Worm (Caenorhabditis elegans) whole organism, L1 larva: ENCODE data around the gene C17H11.6.
A peak's percentile ranks its signal among the peaks of the same experiment; 100 is the strongest.

Source experiments
- C04F5.9 ChIP-seq: sonication (generic microtip); optimal IDR thresholded peaks from 2 replicates; lab custom pipeline; 2016; ENCODE audit warnings: missing genetic modification characterization, missing compliant biosample characterization
- C16A3.4 ChIP-seq: fragments of 150-350 bp; optimal IDR thresholded peaks from 2 replicates; lab custom pipeline; 2014; ENCODE audit warnings: missing biosample characterization, missing genetic modification characterization
- F16B12.6 ChIP-seq: fragments of 150-350 bp; optimal IDR thresholded peaks from 2 replicates; lab custom pipeline; 2014; ENCODE audit warnings: missing biosample characterization, missing genetic modification characterization
- ama-1 ChIP-seq: fragments of 150-350 bp; optimal IDR thresholded peaks from 2 replicates; lab custom pipeline; 2014
- blmp-1 ChIP-seq: fragments of 150-350 bp; optimal IDR thresholded peaks from 2 replicates; lab custom pipeline; 2014; ENCODE audit warnings: missing biosample characterization, missing genetic modification characterization
- ceh-82 ChIP-seq, 3 experiments: fragments of 150-350 bp in 1 of 3; sonication (generic microtip) in 2 of 3; optimal IDR thresholded peaks; 2 replicates each; lab custom pipeline; 2014 to 2017; ENCODE audit warnings: missing biosample characterization in 3 of 3, missing genetic modification characterization in 3 of 3
- ceh-88 ChIP-seq: fragments of 200-800 bp; sonication (Bioruptor generic); IDR thresholded peaks from 2 replicates; pipeline ENCODE4 v1.3.6; 2022; ENCODE audit warnings: missing genetic modification characterization, missing compliant biosample characterization
- dsc-1 ChIP-seq: sonication (generic microtip); optimal IDR thresholded peaks from 2 replicates; lab custom pipeline; 2016; ENCODE audit warnings: mild to moderate bottlenecking, missing genetic modification characterization, missing compliant biosample characterization
- efl-3 ChIP-seq: fragments of 200-800 bp; sonication (Bioruptor generic); optimal IDR thresholded peaks from 2 replicates; lab custom pipeline; 2018; ENCODE audit warnings: mild to moderate bottlenecking, missing genetic modification characterization, missing compliant biosample characterization
- elt-3 ChIP-seq, 6 experiments: fragments of 150-350 bp in 1 of 6; sonication (generic microtip); optimal IDR thresholded peaks; 2 replicates each; lab custom pipeline; 2017 to 2018; ENCODE audit warnings: missing biosample characterization in 6 of 6, missing genetic modification characterization in 6 of 6, inconsistent platforms in 1 of 6
- ets-5 ChIP-seq: fragments of 200-800 bp; sonication (Bioruptor generic); IDR thresholded peaks from 2 replicates; pipeline ENCODE4 v1.3.6; 2022; ENCODE audit warnings: missing genetic modification characterization, missing compliant biosample characterization
- fkh-10 ChIP-seq: sonication (generic microtip); optimal IDR thresholded peaks from 2 replicates; lab custom pipeline; 2017; ENCODE audit warnings: missing biosample characterization, missing genetic modification reagents, missing genetic modification characterization
- fkh-4 ChIP-seq: sonication (generic microtip); optimal IDR thresholded peaks from 2 replicates; lab custom pipeline; 2016; ENCODE audit warnings: missing compliant biosample characterization, missing genetic modification characterization, borderline replicate concordance
- fkh-8 ChIP-seq: sonication (generic microtip); optimal IDR thresholded peaks from 2 replicates; lab custom pipeline; 2016; ENCODE audit warnings: mild to moderate bottlenecking, missing genetic modification characterization, missing compliant biosample characterization
- hlh-17 ChIP-seq: fragments of 200-800 bp; sonication (Bioruptor generic); optimal IDR thresholded peaks from 2 replicates; lab custom pipeline; 2018; ENCODE audit warnings: missing genetic modification characterization, mild to moderate bottlenecking, missing compliant biosample characterization, moderate library complexity, borderline replicate concordance
- isw-1 ChIP-seq: fragments of 200-800 bp; sonication (Bioruptor generic); IDR thresholded peaks from 2 replicates; pipeline ENCODE4 v1.3.6; 2022; ENCODE audit warnings: missing genetic modification characterization, missing compliant biosample characterization
- jun-1 ChIP-seq: fragments of 150-350 bp; optimal IDR thresholded peaks from 2 replicates; lab custom pipeline; 2014; ENCODE audit warnings: missing biosample characterization, missing genetic modification reagents, missing genetic modification characterization
- lin-13 ChIP-seq: fragments of 150-350 bp; optimal IDR thresholded peaks from 2 replicates; lab custom pipeline; 2014; ENCODE audit warnings: missing biosample characterization, missing genetic modification reagents, missing genetic modification characterization
- lin-14 ChIP-seq: fragments of 200-800 bp; sonication (Bioruptor generic); optimal IDR thresholded peaks from 2 replicates; lab custom pipeline; 2018; ENCODE audit warnings: mild to moderate bottlenecking, missing genetic modification characterization, moderate library complexity, missing compliant biosample characterization
- lin-39 ChIP-seq: fragments of 150-350 bp; optimal IDR thresholded peaks from 2 replicates; lab custom pipeline; 2014; ENCODE audit warnings: missing biosample characterization, missing genetic modification reagents, missing genetic modification characterization
- lir-3 ChIP-seq: sonication (generic microtip); optimal IDR thresholded peaks from 2 replicates; lab custom pipeline; 2016; ENCODE audit warnings: mild to moderate bottlenecking, missing genetic modification characterization, moderate library complexity, missing compliant biosample characterization; ENCODE audit not compliant: poor library complexity
- mef-2 ChIP-seq: fragments of 150-350 bp; optimal IDR thresholded peaks from 2 replicates; lab custom pipeline; 2014; ENCODE audit warnings: missing biosample characterization, missing genetic modification characterization
- mep-1 ChIP-seq: fragments of 150-350 bp; optimal IDR thresholded peaks from 2 replicates; lab custom pipeline; 2014; ENCODE audit warnings: missing biosample characterization, missing genetic modification characterization
- nhr-19 ChIP-seq: fragments of 200-800 bp; sonication (Bioruptor generic); conservative IDR thresholded peaks from 2 replicates; pipeline ENCODE4 v1.3.6; 2022; ENCODE audit warnings: missing genetic modification characterization, missing compliant biosample characterization
- nhr-20 ChIP-seq: sonication (generic microtip); optimal IDR thresholded peaks from 2 replicates; lab custom pipeline; 2016; ENCODE audit warnings: mild to moderate bottlenecking, missing genetic modification characterization, missing compliant biosample characterization
- nhr-71 ChIP-seq: sonication (generic microtip); optimal IDR thresholded peaks from 2 replicates; lab custom pipeline; 2016; ENCODE audit warnings: mild to moderate bottlenecking, missing genetic modification characterization, moderate library complexity, missing compliant biosample characterization
- nhr-77 ChIP-seq: fragments of 150-350 bp; optimal IDR thresholded peaks from 2 replicates; lab custom pipeline; 2014; ENCODE audit warnings: missing biosample characterization, missing genetic modification characterization
- nhr-84 ChIP-seq: sonication (generic microtip); optimal IDR thresholded peaks from 2 replicates; lab custom pipeline; 2017; ENCODE audit warnings: missing biosample characterization, missing genetic modification characterization
- nhr-85 ChIP-seq: sonication (generic microtip); peaks from one replicate; lab custom pipeline; 2016; ENCODE audit warnings: missing genetic modification characterization, inconsistent platforms, missing compliant biosample characterization
- pax-3 ChIP-seq: fragments of 200-800 bp; sonication (Bioruptor generic); optimal IDR thresholded peaks from 2 replicates; lab custom pipeline; 2018; ENCODE audit warnings: mild to moderate bottlenecking, missing genetic modification characterization, moderate library complexity, missing compliant biosample characterization
- pqm-1 ChIP-seq: sonication (generic microtip); optimal IDR thresholded peaks from 3 replicates; lab custom pipeline; 2017; ENCODE audit warnings: missing biosample characterization, missing genetic modification characterization
- rnt-1 ChIP-seq: sonication (generic microtip); optimal IDR thresholded peaks from 2 replicates; lab custom pipeline; 2016; ENCODE audit warnings: mild to moderate bottlenecking, missing genetic modification characterization, moderate library complexity, missing compliant biosample characterization
- snu-23 ChIP-seq: sonication (generic microtip); optimal IDR thresholded peaks from 2 replicates; lab custom pipeline; 2016; ENCODE audit warnings: missing genetic modification characterization, missing compliant biosample characterization
- sox-4 ChIP-seq: sonication (generic microtip); optimal IDR thresholded peaks from 2 replicates; lab custom pipeline; 2016; ENCODE audit warnings: missing genetic modification characterization, missing compliant biosample characterization
- sptf-1 ChIP-seq: fragments of 150-350 bp; optimal IDR thresholded peaks from 2 replicates; lab custom pipeline; 2014; ENCODE audit warnings: missing biosample characterization, missing genetic modification characterization
- swsn-7 ChIP-seq: sonication (generic microtip); optimal IDR thresholded peaks from 2 replicates; lab custom pipeline; 2016; ENCODE audit warnings: missing genetic modification characterization, missing compliant biosample characterization
- tbx-2 ChIP-seq: sonication (generic microtip); optimal IDR thresholded peaks from 2 replicates; lab custom pipeline; 2016; ENCODE audit warnings: missing genetic modification characterization, missing compliant biosample characterization
- unc-30 ChIP-seq: sonication (generic microtip); optimal IDR thresholded peaks from 2 replicates; lab custom pipeline; 2017; ENCODE audit warnings: missing biosample characterization, missing genetic modification characterization
- unc-86 ChIP-seq: sonication (generic microtip); optimal IDR thresholded peaks from 2 replicates; lab custom pipeline; 2016; ENCODE audit warnings: missing genetic modification characterization, missing compliant biosample characterization
- xbp-1 ChIP-seq: sonication (generic microtip); optimal IDR thresholded peaks from 2 replicates; lab custom pipeline; 2016; ENCODE audit warnings: missing genetic modification characterization, missing compliant biosample characterization

Gene C17H11.6

ce11 chrX:8205919-8206318, 2.3 kb upstream of the C17H11.6 start (continued):
- 0 out of 2 replicates have a peak, but pooled peaks have one; percentile 24 for TF ChIP-seq nhr-19 (GFP tag; lab: Robert Waterston, UW)
- TF ChIP-seq mep-1 (tag; lab: Kevin White, UChicago), result peak; percentile 44
- no peak for TF ChIP-seq blmp-1
- peak; percentile 52 for TF ChIP-seq nhr-71 (tag; lab: Kevin White, UChicago)
- TF ChIP-seq snu-23, result peak; percentile 49
- TF ChIP-seq rnt-1 (tag; lab: Kevin White, UChicago), result peak; percentile 65
- TF ChIP-seq C16A3.4 (tag; lab: Kevin White, UChicago), result peak; percentile 5
- TF ChIP-seq lin-13 (GFP tag; lab: Kevin White, UChicago), result no peak
- no peak for TF ChIP-seq nhr-20
- peak; percentile 33 for TF ChIP-seq tbx-2 (tag; lab: Kevin White, UChicago)
- TF ChIP-seq swsn-7 (tag; lab: Kevin White, UChicago), result peak; percentile 38

ce11 chrX:8204475-8204874, 891 bp upstream of the C17H11.6 start:
- TF ChIP-seq fkh-10 (GFP tag; lab: Kevin White, UChicago) (no peak), ets-5 (no peak), xbp-1 (tag; lab: Kevin White, UChicago) (no peak), efl-3 (GFP tag; lab: Kevin White, UChicago) (no peak), lin-14 (GFP tag; lab: Kevin White, UChicago) (peak; percentile 1), sox-4 (no peak), isw-1 (GFP tag; lab: Robert Waterston, UW) (no peak), lin-39 (tag; lab: Kevin White, UChicago) (no peak), fkh-8 (tag; lab: Kevin White, UChicago) (peak; percentile 37), mef-2 (tag; lab: Kevin White, UChicago) (no peak), dsc-1 (tag; lab: Kevin White, UChicago) (peak; percentile 95), pax-3 (tag; lab: Kevin White, UChicago) (no peak), hlh-17 (GFP tag; lab: Kevin White, UChicago) (no peak), fkh-4 (tag; lab: Kevin White, UChicago) (peak; percentile 35), nhr-84 (tag; lab: Kevin White, UChicago) (no peak), nhr-71 (tag; lab: Kevin White, UChicago) (no peak), elt-3 (tag; optimal IDR thresholded peaks at IDR 0.05; lab: Kevin White, UChicago) (no peak), C16A3.4 (tag; lab: Kevin White, UChicago) (no peak)
- TF ChIP-seq, all 84 proteins: peak for 4

ce11 chrX:8201210-8201609, 2.4 kb downstream of the C17H11.6 start:
- TF ChIP-seq C04F5.9 (tag; lab: Kevin White, UChicago) (no peak), lin-14 (GFP tag; lab: Kevin White, UChicago) (peak; percentile 73), blmp-1 (peak; percentile 64), nhr-85 (peak; percentile 65)

ce11 chrX:8200206-8200605, 3.4 kb downstream of the C17H11.6 start:
- TF ChIP-seq jun-1 (tag; lab: Kevin White, UChicago), result no peak
- no peak for TF ChIP-seq lir-3
- TF ChIP-seq unc-30 (tag; lab: Kevin White, UChicago), result no peak
- no peak for TF ChIP-seq efl-3 (GFP tag; lab: Kevin White, UChicago)
- no peak for TF ChIP-seq mep-1 (tag; lab: Kevin White, UChicago)
- TF ChIP-seq ceh-82 (tag; optimal IDR thresholded peaks at IDR 0.05; lab: Kevin White, UChicago), result no peak
- no peak for TF ChIP-seq pqm-1 (tag; lab: Kevin White, UChicago)
- TF ChIP-seq sptf-1 (tag; lab: Kevin White, UChicago), result no peak
- TF ChIP-seq F16B12.6 (tag; lab: Kevin White, UChicago), result no peak
- TF ChIP-seq sox-4, result no peak
- TF ChIP-seq ama-1 (lab: Kevin White, UChicago), result no peak
- no peak for TF ChIP-seq ceh-88 (GFP tag; lab: Robert Waterston, UW)
- peak; percentile 97 for TF ChIP-seq blmp-1
- no peak for TF ChIP-seq rnt-1 (tag; lab: Kevin White, UChicago)
- peak; percentile 28 for TF ChIP-seq lin-14 (GFP tag; lab: Kevin White, UChicago)
- no peak for TF ChIP-seq unc-86
- TF ChIP-seq nhr-77 (tag; lab: Kevin White, UChicago), result no peak
- TF ChIP-seq nhr-85, result peak; percentile 74
- TF ChIP-seq, all 84 proteins: peak for 3
